Fruit fly (Drosophila melanogaster): ENCODE data around the gene Raf.

dm6 chrX:2319783-2320182 lies 24.5 kb downstream of the Raf start:
- no peak for TF ChIP-seq Vsx2 (GFP tag; optimal IDR thresholded peaks at IDR 0.05; ENCODE audit: partially characterized antibody)
- no peak for TF ChIP-seq Dfd (GFP tag; optimal IDR thresholded peaks at IDR 0.05)
- TF ChIP-seq h (GFP tag; optimal IDR thresholded peaks at IDR 0.05) = no peak
- no peak for TF ChIP-seq br (GFP tag; optimal IDR thresholded peaks at IDR 0.05)
- TF ChIP-seq psq (GFP tag; optimal IDR thresholded peaks at IDR 0.05) = no peak

Data from whole organism, wandering third instar larva.